Fruit fly (Drosophila melanogaster): ENCODE results near the gene VhaAC39-2.

The VhaAC39-2 gene

DNA sequence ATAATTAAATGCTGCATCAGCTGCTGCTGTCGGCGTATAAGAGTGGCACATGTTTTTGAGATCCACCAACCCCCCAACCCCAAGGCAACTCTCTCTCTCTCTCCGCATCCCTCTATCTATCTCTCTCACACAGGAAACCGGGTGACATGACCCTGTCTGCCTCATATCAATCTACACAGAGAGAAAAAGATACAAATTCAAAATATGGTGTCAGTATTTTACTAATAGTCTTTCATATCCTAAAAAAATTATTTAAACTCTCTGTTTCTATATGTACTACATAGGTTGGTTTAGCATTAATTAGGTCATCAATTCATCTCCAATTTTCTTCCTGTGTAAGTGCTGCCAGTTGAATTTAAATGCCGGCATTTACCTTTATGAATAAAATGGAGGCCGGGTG lies 16.3 kb upstream of the VhaAC39-2 start (continued):
- peak; percentile 73 for TF ChIP-seq Bteb2 (GFP tag; optimal IDR thresholded peaks at IDR 0.05)
- TF ChIP-seq CG2712 (tag; optimal IDR thresholded peaks at IDR 0.05) = peak; percentile 97
- TF ChIP-seq sens (GFP tag) = peak; percentile 98
- peak in 1 of 3 experiments; percentile 90 for TF ChIP-seq lola (GFP tag; optimal IDR thresholded peaks at IDR 0.05)
- peak; percentile 49; the same call in 1 of the 2 replicates for TF ChIP-seq Doc2 (GFP tag; IDR thresholded peaks at IDR 0.05)
- peak; percentile 90 for TF ChIP-seq CG9727 (GFP tag; optimal IDR thresholded peaks at IDR 0.05)
- TF ChIP-seq crp (GFP tag; optimal IDR thresholded peaks at IDR 0.05) = peak in 1 of 2 experiments; percentile 50
- TF ChIP-seq CG8359 (GFP tag; optimal IDR thresholded peaks at IDR 0.05; ENCODE audit: borderline replicate concordance) = peak; percentile 82
- peak; percentile 61 for TF ChIP-seq TFAM (GFP tag; optimal IDR thresholded peaks at IDR 0.05)
- TF ChIP-seq Hey (tag; optimal IDR thresholded peaks at IDR 0.05) = no peak
- TF ChIP-seq CG34224 (GFP tag; IDR thresholded peaks at IDR 0.05; ENCODE audit: partially characterized antibody) = no peak
- TF ChIP-seq CG7271 (tag; optimal IDR thresholded peaks at IDR 0.05) = peak; percentile 78
- TF ChIP-seq Atf3 (GFP tag; optimal IDR thresholded peaks at IDR 0.05) = peak; percentile 85
- peak; percentile 81 for TF ChIP-seq CG12659 (GFP tag; optimal IDR thresholded peaks at IDR 0.05)
- peak; percentile 73 for TF ChIP-seq CG3281 (GFP tag; optimal IDR thresholded peaks at IDR 0.05)
- no peak for TF ChIP-seq amos (GFP tag; IDR thresholded peaks at IDR 0.05; ENCODE audit: partially characterized antibody)
- peak; percentile 65 for TF ChIP-seq D19B (GFP tag; optimal IDR thresholded peaks at IDR 0.05)
- TF ChIP-seq CG1792 (GFP tag; optimal IDR thresholded peaks at IDR 0.05) = peak; percentile 83
- peak; percentile 76 for TF ChIP-seq bowl (GFP tag; IDR thresholded peaks at IDR 0.05)
- peak; percentile 95 for TF ChIP-seq CG12391 (tag; optimal IDR thresholded peaks at IDR 0.05)
- no peak for TF ChIP-seq CG15479 (GFP tag; optimal IDR thresholded peaks at IDR 0.05)
- peak; percentile 79 for TF ChIP-seq CG2889 (GFP tag; IDR thresholded peaks at IDR 0.05)
- peak; percentile 74 for TF ChIP-seq scrt (GFP tag; optimal IDR thresholded peaks at IDR 0.05)
- TF ChIP-seq Optix (GFP tag; IDR thresholded peaks at IDR 0.05) = peak; percentile 48; the same call in 1 of the 3 replicates
- TF ChIP-seq onecut (GFP tag; IDR thresholded peaks at IDR 0.05) = peak; percentile 83
- TF ChIP-seq Oli (tag; optimal IDR thresholded peaks at IDR 0.05) = peak; percentile 94
- peak; percentile 93 for TF ChIP-seq Ssrp (tag; optimal IDR thresholded peaks at IDR 0.05)
- TF ChIP-seq sob (GFP tag; IDR thresholded peaks at IDR 0.05) = peak; percentile 87
- TF ChIP-seq phol (tag; optimal IDR thresholded peaks at IDR 0.05) = peak; percentile 95
- peak; percentile 87 for TF ChIP-seq ken (GFP tag; IDR thresholded peaks at IDR 0.05)
- TF ChIP-seq lbe (GFP tag; optimal IDR thresholded peaks at IDR 0.05) = peak; percentile 93
- TF ChIP-seq Kr (GFP tag; optimal IDR thresholded peaks at IDR 0.05) = no peak
- peak; percentile 79 to 90 for TF ChIP-seq Pdp1 (GFP tag; optimal IDR thresholded peaks at IDR 0.05)
- TF ChIP-seq CG16779 (GFP tag; IDR thresholded peaks at IDR 0.05) = peak; percentile 70; the same call in 1 of the 2 replicates
- peak; percentile 78 for TF ChIP-seq Fer1 (GFP tag; optimal IDR thresholded peaks at IDR 0.05)
- peak; percentile 81 for TF ChIP-seq NC2α (GFP tag; optimal IDR thresholded peaks at IDR 0.05)
- peak; percentile 79 for TF ChIP-seq CG17568 (GFP tag; optimal IDR thresholded peaks at IDR 0.05)
- TF ChIP-seq gsb-n (tag; optimal IDR thresholded peaks at IDR 0.05) = peak; percentile 93
- peak; percentile 94 for TF ChIP-seq HLH3B (GFP tag; IDR thresholded peaks at IDR 0.05)
- peak; percentile 66 for TF ChIP-seq CG11723 (GFP tag; optimal IDR thresholded peaks at IDR 0.05)
- peak; percentile 85 for TF ChIP-seq E2f1 (GFP tag; IDR thresholded peaks at IDR 0.05)
- TF ChIP-seq CG12104 (GFP tag; optimal IDR thresholded peaks at IDR 0.05) = peak; percentile 88
- TF ChIP-seq bab2 (GFP tag; optimal IDR thresholded peaks at IDR 0.05) = peak; percentile 89
- peak; percentile 78 for TF ChIP-seq maf-S (GFP tag; optimal IDR thresholded peaks at IDR 0.05)
- TF ChIP-seq CG2120 (GFP tag; optimal IDR thresholded peaks at IDR 0.05) = peak; percentile 84
- TF ChIP-seq HLH54F (GFP tag; optimal IDR thresholded peaks at IDR 0.05) = peak; percentile 75
- TF ChIP-seq grn (GFP tag; optimal IDR thresholded peaks at IDR 0.05) = peak; percentile 74
- no peak for TF ChIP-seq pros (GFP tag; optimal IDR thresholded peaks at IDR 0.05)
- no peak for TF ChIP-seq insv (GFP tag; optimal IDR thresholded peaks at IDR 0.05)
- TF ChIP-seq CG4282 (GFP tag; optimal IDR thresholded peaks at IDR 0.05) = peak; percentile 30

Measured in whole organism, embryonic.